Worm (Caenorhabditis elegans) whole organism, L4 larva: ENCODE results near the gene mlh-1.
A peak's percentile ranks its signal among the peaks of the same experiment; 100 is the strongest.

Experiments
- D1046.2 ChIP-seq: fragments of 200-800 bp; sonication (Bioruptor generic); IDR thresholded peaks from 2 replicates; pipeline ENCODE4 v1.3.6; 2022; ENCODE audit warnings: missing genetic modification characterization, missing compliant biosample characterization
- F26F4.8 ChIP-seq: fragments of 200-800 bp; sonication (Bioruptor generic); conservative IDR thresholded peaks from 2 replicates; pipeline ENCODE4 v1.3.6; 2022; ENCODE audit warnings: missing genetic modification characterization, missing compliant biosample characterization
- F44E2.7 ChIP-seq: fragments of 200-800 bp; sonication (Bioruptor generic); IDR thresholded peaks from 2 replicates; pipeline ENCODE4 v2.1.2; 2022; ENCODE audit warnings: missing genetic modification characterization, missing compliant biosample characterization
- R02D3.7 ChIP-seq: fragments of 150-350 bp; sonication (generic microtip); optimal IDR thresholded peaks from 3 replicates; lab custom pipeline; 2014; ENCODE audit warnings: missing biosample characterization, missing genetic modification characterization
- Y105C5A.15 ChIP-seq: fragments of 200-800 bp; sonication (Bioruptor generic); IDR thresholded peaks from 2 replicates; pipeline ENCODE4 v1.3.6; 2022; ENCODE audit warnings: missing genetic modification characterization, missing compliant biosample characterization
- ZK337.2 ChIP-seq: fragments of 200-800 bp; sonication (Bioruptor generic); IDR thresholded peaks from 2 replicates; pipeline ENCODE4 v1.3.6; 2022; ENCODE audit warnings: missing genetic modification reagents, missing genetic modification characterization, missing compliant biosample characterization
- ZK546.5 ChIP-seq, 2 experiments: sonication (generic microtip); optimal IDR thresholded peaks; 2 replicates each; lab custom pipeline; 2017; ENCODE audit warnings: missing biosample characterization in 2 of 2, missing genetic modification characterization in 2 of 2
- aha-1 ChIP-seq: fragments of 150-350 bp; peaks from one replicate; lab custom pipeline; 2014; ENCODE audit warnings: missing biosample characterization, missing genetic modification characterization
- ama-1 ChIP-seq: fragments of 150-350 bp; optimal IDR thresholded peaks from 2 replicates; lab custom pipeline; 2014; ENCODE audit warnings: inconsistent platforms, mixed read lengths
- arid-1 ChIP-seq: fragments of 200-800 bp; sonication (Bioruptor generic); conservative IDR thresholded peaks from 2 replicates; pipeline ENCODE4 v1.3.6; 2022; ENCODE audit warnings: missing genetic modification reagents, missing genetic modification characterization, missing compliant biosample characterization
- ceh-20 ChIP-seq: fragments of 200-800 bp; sonication (Bioruptor generic); IDR thresholded peaks from 2 replicates; pipeline ENCODE4 v1.3.6; 2022; ENCODE audit warnings: missing genetic modification reagents, missing genetic modification characterization, missing compliant biosample characterization
- ceh-28 ChIP-seq: fragments of 150-350 bp; optimal IDR thresholded peaks from 2 replicates; lab custom pipeline; 2014; ENCODE audit warnings: missing biosample characterization, missing genetic modification reagents, missing genetic modification characterization
- ceh-44 ChIP-seq: fragments of 200-800 bp; sonication (Bioruptor generic); IDR thresholded peaks from 2 replicates; pipeline ENCODE4 v1.3.6; 2022; ENCODE audit warnings: missing genetic modification reagents, missing genetic modification characterization, missing compliant biosample characterization
- ces-1 ChIP-seq: fragments of 150-350 bp; sonication (generic microtip); optimal IDR thresholded peaks from 4 replicates; lab custom pipeline; 2014; ENCODE audit warnings: missing biosample characterization, missing genetic modification reagents, missing genetic modification characterization
- cey-2 ChIP-seq: sonication (generic microtip); optimal IDR thresholded peaks from 3 replicates; lab custom pipeline; 2017; ENCODE audit warnings: missing genetic modification characterization, mild to moderate bottlenecking, missing compliant biosample characterization, antibody characterized with exemption, borderline replicate concordance; ENCODE audit not compliant: insufficient read depth
- daf-12 ChIP-seq: fragments of 150-350 bp; optimal IDR thresholded peaks from 2 replicates; lab custom pipeline; 2014; ENCODE audit warnings: missing biosample characterization, missing genetic modification reagents, missing genetic modification characterization
- daf-16 ChIP-seq, 3 experiments: sonication (generic microtip); optimal IDR thresholded peaks; 2 replicates each; lab custom pipeline; 2016 to 2017; ENCODE audit warnings: missing genetic modification characterization in 3 of 3, missing genetic modification reagents in 3 of 3, mild to moderate bottlenecking in 2 of 3, missing compliant biosample characterization in 2 of 3, missing biosample characterization in 1 of 3, moderate library complexity in 1 of 3
- dmd-6 ChIP-seq: fragments of 200-800 bp; sonication (Bioruptor generic); IDR thresholded peaks from 2 replicates; pipeline ENCODE4 v1.3.6; 2022; ENCODE audit warnings: missing genetic modification reagents, missing genetic modification characterization, missing compliant biosample characterization
- dmd-9 ChIP-seq: fragments of 200-800 bp; sonication (Bioruptor generic); IDR thresholded peaks from 2 replicates; pipeline ENCODE4 v1.3.6; 2022; ENCODE audit warnings: missing genetic modification reagents, missing genetic modification characterization, missing compliant biosample characterization
- dve-1 ChIP-seq: sonication (generic microtip); optimal IDR thresholded peaks from 2 replicates; lab custom pipeline; 2017; ENCODE audit warnings: antibody characterized with exemption, mild to moderate bottlenecking, missing genetic modification characterization, missing compliant biosample characterization; ENCODE audit not compliant: insufficient read depth
- fos-1 ChIP-seq: fragments of 150-350 bp; optimal IDR thresholded peaks from 2 replicates; lab custom pipeline; 2014; ENCODE audit warnings: missing biosample characterization, missing genetic modification characterization
- hif-1 ChIP-seq, 2 experiments: sonication (generic microtip); optimal IDR thresholded peaks; 2 replicates each; lab custom pipeline; 2016 to 2017; ENCODE audit warnings: missing compliant biosample characterization in 2 of 2, missing genetic modification characterization in 2 of 2, missing genetic modification reagents in 2 of 2, missing genotype in 2 of 2, mild to moderate bottlenecking in 1 of 2
- hlh-11 ChIP-seq: fragments of 200-800 bp; sonication (Bioruptor generic); optimal IDR thresholded peaks from 2 replicates; lab custom pipeline; 2018; ENCODE audit warnings: mild to moderate bottlenecking, missing genetic modification characterization, missing compliant biosample characterization
- hlh-30 ChIP-seq: sonication (generic microtip); optimal IDR thresholded peaks from 2 replicates; lab custom pipeline; 2017; ENCODE audit warnings: antibody characterized with exemption, mild to moderate bottlenecking, missing genetic modification characterization, missing compliant biosample characterization; ENCODE audit not compliant: insufficient read depth
- lim-7 ChIP-seq: fragments of 200-800 bp; sonication (Bioruptor generic); IDR thresholded peaks from 2 replicates; pipeline ENCODE4 v1.3.6; 2022; ENCODE audit warnings: missing genetic modification characterization, missing compliant biosample characterization
- lin-13 ChIP-seq: fragments of 150-350 bp; optimal IDR thresholded peaks from 2 replicates; lab custom pipeline; 2014; ENCODE audit warnings: missing biosample characterization, missing genetic modification reagents, missing genetic modification characterization
- lin-29 ChIP-seq: fragments of 200-800 bp; sonication (Bioruptor generic); IDR thresholded peaks from 2 replicates; pipeline ENCODE4 v1.3.6; 2022; ENCODE audit warnings: missing genetic modification reagents, missing genetic modification characterization, missing compliant biosample characterization
- lin-38 ChIP-seq: fragments of 200-800 bp; sonication (Bioruptor generic); IDR thresholded peaks from 2 replicates; pipeline ENCODE4 v1.3.6; 2022; ENCODE audit warnings: missing genetic modification reagents, missing genetic modification characterization, missing compliant biosample characterization
- lir-3 ChIP-seq: sonication (generic microtip); optimal IDR thresholded peaks from 2 replicates; lab custom pipeline; 2016; ENCODE audit warnings: mild to moderate bottlenecking, missing genetic modification characterization, missing compliant biosample characterization
- lsy-2 ChIP-seq, 2 experiments: fragments of 150-350 bp in 1 of 2; sonication (generic microtip) in 1 of 2; optimal IDR thresholded peaks; 2 replicates each; lab custom pipeline; 2014 to 2017; ENCODE audit warnings: missing biosample characterization in 2 of 2, missing genetic modification characterization in 2 of 2
- madf-9 ChIP-seq: fragments of 200-800 bp; sonication (Bioruptor generic); conservative IDR thresholded peaks from 2 replicates; pipeline ENCODE4 v1.3.6; 2022; ENCODE audit warnings: missing genetic modification reagents, missing genetic modification characterization, missing compliant biosample characterization
- mes-2 ChIP-seq: sonication (generic microtip); optimal IDR thresholded peaks from 2 replicates; lab custom pipeline; 2016; ENCODE audit warnings: missing genotype, mild to moderate bottlenecking, missing genetic modification characterization, missing compliant biosample characterization; ENCODE audit not compliant: poor library complexity, severe bottlenecking
- mxl-3 ChIP-seq: fragments of 200-800 bp; sonication (Bioruptor generic); optimal IDR thresholded peaks from 2 replicates; lab custom pipeline; 2018; ENCODE audit warnings: mild to moderate bottlenecking, missing genetic modification characterization, missing compliant biosample characterization
- nhr-111 ChIP-seq: fragments of 200-800 bp; sonication (Bioruptor generic); optimal IDR thresholded peaks from 2 replicates; lab custom pipeline; 2018; ENCODE audit warnings: mild to moderate bottlenecking, missing genetic modification characterization, missing compliant biosample characterization
- nhr-28 ChIP-seq: fragments of 150-350 bp; optimal IDR thresholded peaks from 2 replicates; lab custom pipeline; 2014; ENCODE audit warnings: missing biosample characterization, missing genetic modification characterization
- nhr-48 ChIP-seq: sonication (generic microtip); optimal IDR thresholded peaks from 2 replicates; lab custom pipeline; 2016; ENCODE audit warnings: mild to moderate bottlenecking, missing genetic modification characterization, missing compliant biosample characterization
- pha-4 ChIP-seq, 2 experiments: fragments of 150-350 bp in 1 of 2; fragments of 200-800 bp in 1 of 2; sonication (Bioruptor generic) in 1 of 2; IDR thresholded peaks in 1 of 2; optimal IDR thresholded peaks in 1 of 2; 2 replicates each; pipeline versions ENCODE4 v1.3.6 to Lab custom; 2014 to 2022; ENCODE audit warnings: missing genetic modification characterization in 2 of 2, missing genetic modification reagents in 2 of 2, missing biosample characterization in 1 of 2, missing compliant biosample characterization in 1 of 2
- pqm-1 ChIP-seq: sonication (generic microtip); optimal IDR thresholded peaks from 2 replicates; lab custom pipeline; 2017; ENCODE audit warnings: missing biosample characterization, missing genetic modification characterization
- rbr-2 ChIP-seq: sonication (generic microtip); optimal IDR thresholded peaks from 2 replicates; lab custom pipeline; 2016; ENCODE audit warnings: missing genotype, missing genetic modification characterization, missing compliant biosample characterization
- saeg-2 ChIP-seq: fragments of 200-800 bp; sonication (Bioruptor generic); IDR thresholded peaks from 2 replicates; pipeline ENCODE4 v1.3.6; 2022; ENCODE audit warnings: missing genetic modification reagents, missing genetic modification characterization, missing compliant biosample characterization
- tra-1 ChIP-seq: fragments of 200-800 bp; sonication (Bioruptor generic); IDR thresholded peaks from 2 replicates; pipeline ENCODE4 v1.3.6; 2022; ENCODE audit warnings: missing genetic modification reagents, missing genetic modification characterization, missing compliant biosample characterization
- unc-39 ChIP-seq: sonication (generic microtip); optimal IDR thresholded peaks from 2 replicates; lab custom pipeline; 2017; ENCODE audit warnings: missing biosample characterization, missing genetic modification characterization
- zfp-3 ChIP-seq: fragments of 200-800 bp; sonication (Bioruptor generic); conservative IDR thresholded peaks from 2 replicates; pipeline ENCODE4 v1.3.6; 2022; ENCODE audit warnings: missing genetic modification reagents, missing genetic modification characterization, missing compliant biosample characterization

Gene mlh-1

ce11 chrIII:13530017-13530416, 15.6 kb upstream of the mlh-1 start (continued):
- no peak for TF ChIP-seq tra-1 (GFP tag; lab: Robert Waterston, UW)
- no peak for TF ChIP-seq dmd-9
- no peak for TF ChIP-seq pha-4 (GFP tag; IDR thresholded peaks at IDR 0.05; lab: Robert Waterston, UW)
- no peak for TF ChIP-seq pha-4 (tag; optimal IDR thresholded peaks at IDR 0.05; lab: Kevin White, UChicago)
- no peak for TF ChIP-seq ZK337.2 (GFP tag; lab: Robert Waterston, UW)
- no peak for TF ChIP-seq nhr-48 (tag; lab: Kevin White, UChicago)
- TF ChIP-seq arid-1 (GFP tag; lab: Robert Waterston, UW) = no peak
- TF ChIP-seq lir-3 (tag; lab: Kevin White, UChicago) = no peak
- TF ChIP-seq fos-1 (tag; lab: Kevin White, UChicago) = no peak
- peak; percentile 49 for TF ChIP-seq rbr-2 (tag; lab: Kevin White, UChicago)
- TF ChIP-seq D1046.2 (GFP tag; lab: Robert Waterston, UW) = no peak
- no peak for TF ChIP-seq dmd-6 (GFP tag; lab: Robert Waterston, UW)
- TF ChIP-seq daf-12 (tag; lab: Kevin White, UChicago) = no peak
- no peak for TF ChIP-seq F44E2.7 (GFP tag; lab: Robert Waterston, UW)
- no peak for TF ChIP-seq saeg-2 (GFP tag; lab: Robert Waterston, UW)
- TF ChIP-seq lsy-2 (tag; optimal IDR thresholded peaks at IDR 0.05; lab: Kevin White, UChicago) = peak in 1 of 2 experiments; percentile 59
- TF ChIP-seq zfp-3 (GFP tag; lab: Robert Waterston, UW) = no peak
- TF ChIP-seq cey-2 (tag; lab: Kevin White, UChicago) = no peak
- no peak for TF ChIP-seq F26F4.8 (GFP tag; lab: Robert Waterston, UW)
- TF ChIP-seq unc-39 = no peak
- no peak for TF ChIP-seq ZK546.5 (tag; optimal IDR thresholded peaks at IDR 0.05; lab: Kevin White, UChicago)
- peak; percentile 53 for TF ChIP-seq lin-13

ce11 chrIII:13528513-13529249, 14.3 kb upstream of the mlh-1 start:
- no peak for TF ChIP-seq ceh-44 (GFP tag; lab: Robert Waterston, UW)
- peak; percentile 39 for TF ChIP-seq pqm-1 (tag; lab: Kevin White, UChicago)
- TF ChIP-seq daf-16 (GFP tag; optimal IDR thresholded peaks at IDR 0.05; lab: Kevin White, UChicago) = no peak
- TF ChIP-seq daf-16 (tag; optimal IDR thresholded peaks at IDR 0.05; lab: Kevin White, UChicago) = peak; percentile 87
- no peak for TF ChIP-seq ceh-20 (GFP tag; lab: Robert Waterston, UW)
- TF ChIP-seq dve-1 (tag; lab: Kevin White, UChicago) = peak; percentile 27
- TF ChIP-seq hlh-11 (tag; lab: Kevin White, UChicago) = peak; percentile 48
- TF ChIP-seq dmd-6 (GFP tag; lab: Robert Waterston, UW) = peak; percentile 87
- TF ChIP-seq nhr-28 (tag; lab: Kevin White, UChicago) = peak; percentile 36
- 0 out of 2 replicates have a peak, but pooled peaks have one; percentile 50 for TF ChIP-seq tra-1 (GFP tag; lab: Robert Waterston, UW)
- TF ChIP-seq lin-38 = peak; percentile 39
- TF ChIP-seq lin-29 (GFP tag; lab: Robert Waterston, UW) = no peak
- TF ChIP-seq hlh-30 (tag; lab: Kevin White, UChicago) = peak; percentile 30
- peak; percentile 92 for TF ChIP-seq aha-1 (tag; lab: Kevin White, UChicago)

ce11 chrIII:13527424-13528097, 13.2 kb upstream of the mlh-1 start, which contains the start of gene lron-13:
Gene lron-13, plus strand, starts transcription at chrIII:13527438.
- TF ChIP-seq fos-1 (tag; lab: Kevin White, UChicago) (no peak), hif-1 (tag; optimal IDR thresholded peaks at IDR 0.05; lab: Kevin White, UChicago) (no peak), ces-1 (no peak), mxl-3 (GFP tag; lab: Kevin White, UChicago) (peak; percentile 31), pqm-1 (tag; lab: Kevin White, UChicago) (peak; percentile 45), daf-16 (GFP tag; optimal IDR thresholded peaks at IDR 0.05; lab: Kevin White, UChicago) (no peak), daf-16 (tag; optimal IDR thresholded peaks at IDR 0.05; lab: Kevin White, UChicago) (peak; percentile 26), lim-7 (no peak), nhr-111 (GFP tag; lab: Kevin White, UChicago) (no peak), madf-9 (GFP tag; lab: Robert Waterston, UW) (0 out of 2 replicates have a peak, but pooled peaks have one; percentile 4), F44E2.7 (GFP tag; lab: Robert Waterston, UW) (no peak), ama-1 (peak; percentile 2), R02D3.7 (tag; lab: Kevin White, UChicago) (no peak), dmd-6 (GFP tag; lab: Robert Waterston, UW) (peak; percentile 37), ceh-28 (no peak), mes-2 (tag; lab: Kevin White, UChicago) (peak; percentile 54), Y105C5A.15 (GFP tag; lab: Robert Waterston, UW) (no peak)
